Worm (Caenorhabditis elegans) whole organism, young adult: ENCODE measurements around the gene F54A3.2.

ENCODE experiments used
- F39B2.1 ChIP-seq: fragments of 200-800 bp; sonication (Bioruptor generic); IDR thresholded peaks from 2 replicates; pipeline ENCODE4 v1.3.6; 2022; ENCODE audit warnings: missing genetic modification reagents, missing genetic modification characterization, missing compliant biosample characterization
- Y53F4B.3 ChIP-seq: fragments of 200-800 bp; sonication (Bioruptor generic); IDR thresholded peaks from 2 replicates; pipeline ENCODE4 v1.3.6; 2022; ENCODE audit warnings: missing genetic modification reagents, missing genetic modification characterization, missing compliant biosample characterization
- ZK185.1 ChIP-seq: sonication (generic microtip); optimal IDR thresholded peaks from 2 replicates; lab custom pipeline; 2016; ENCODE audit warnings: mild to moderate bottlenecking, missing genetic modification characterization, missing compliant biosample characterization; ENCODE audit not compliant: poor library complexity, severe bottlenecking
- ama-1 ChIP-seq, 3 experiments: fragments of 150-350 bp in 1 of 3; sonication (generic microtip) in 2 of 3; optimal IDR thresholded peaks; 2 replicates each; lab custom pipeline; 2014 to 2018; ENCODE audit warnings: missing biosample characterization in 2 of 3, missing genetic modification characterization in 2 of 3, missing genetic modification reagents in 2 of 3
- attf-5 ChIP-seq: fragments of 200-800 bp; sonication (Bioruptor generic); optimal IDR thresholded peaks from 2 replicates; lab custom pipeline; 2018; ENCODE audit warnings: mild to moderate bottlenecking, missing genetic modification characterization, missing compliant biosample characterization
- attf-6 ChIP-seq: fragments of 200-800 bp; sonication (Bioruptor generic); IDR thresholded peaks from 2 replicates; pipeline ENCODE4 v1.3.6; 2022; ENCODE audit warnings: missing genetic modification reagents, missing genetic modification characterization, missing compliant biosample characterization
- cebp-1 ChIP-seq, 2 experiments: fragments of 200-800 bp in 1 of 2; sonication (Bioruptor generic) in 1 of 2; sonication (generic microtip) in 1 of 2; IDR thresholded peaks in 1 of 2; optimal IDR thresholded peaks in 1 of 2; 2 replicates each; pipeline versions ENCODE4 v1.3.6 to Lab custom; 2017 to 2022; ENCODE audit warnings: missing compliant biosample characterization in 2 of 2, missing genetic modification characterization in 2 of 2, mild to moderate bottlenecking in 1 of 2, missing genetic modification reagents in 1 of 2, moderate library complexity in 1 of 2
- ceh-27 ChIP-seq: fragments of 200-800 bp; sonication (Bioruptor generic); optimal IDR thresholded peaks from 2 replicates; lab custom pipeline; 2018; ENCODE audit warnings: mild to moderate bottlenecking, missing genetic modification characterization, moderate library complexity, missing compliant biosample characterization
- ceh-79 ChIP-seq: sonication (generic microtip); optimal IDR thresholded peaks from 2 replicates; lab custom pipeline; 2017; ENCODE audit warnings: mild to moderate bottlenecking, missing genetic modification characterization, missing compliant biosample characterization
- dpl-1 ChIP-seq: fragments of 150-350 bp; optimal IDR thresholded peaks from 2 replicates; lab custom pipeline; 2014; ENCODE audit warnings: missing biosample characterization, missing genetic modification reagents, missing genetic modification characterization
- egl-44 ChIP-seq: fragments of 200-800 bp; sonication (Bioruptor generic); IDR thresholded peaks from 2 replicates; pipeline ENCODE4 v1.3.6; 2022; ENCODE audit warnings: missing genetic modification reagents, missing genetic modification characterization, missing compliant biosample characterization
- egrh-3 ChIP-seq: fragments of 200-800 bp; sonication (Bioruptor generic); IDR thresholded peaks from 2 replicates; pipeline ENCODE4 v1.3.6; 2022; ENCODE audit warnings: missing genetic modification reagents, missing genetic modification characterization, missing compliant biosample characterization
- hmg-1.2 ChIP-seq: fragments of 200-800 bp; sonication (Bioruptor generic); IDR thresholded peaks from 2 replicates; pipeline ENCODE4 v1.3.6; 2022; ENCODE audit warnings: missing genetic modification reagents, missing genetic modification characterization, missing compliant biosample characterization
- let-526 ChIP-seq: fragments of 200-800 bp; sonication (Bioruptor generic); IDR thresholded peaks from 2 replicates; pipeline ENCODE4 v1.3.6; 2022; ENCODE audit warnings: missing genetic modification reagents, missing genetic modification characterization, missing compliant biosample characterization
- madf-3 ChIP-seq: fragments of 200-800 bp; sonication (Bioruptor generic); IDR thresholded peaks from 2 replicates; pipeline ENCODE4 v1.3.6; 2022; ENCODE audit warnings: missing genetic modification reagents, missing genetic modification characterization, missing compliant biosample characterization
- madf-8 ChIP-seq: fragments of 200-800 bp; sonication (Bioruptor generic); conservative IDR thresholded peaks from 2 replicates; pipeline ENCODE4 v1.3.6; 2022; ENCODE audit warnings: missing genetic modification reagents, missing genetic modification characterization, missing compliant biosample characterization
- mcd-1 ChIP-seq: fragments of 200-800 bp; sonication (Bioruptor generic); IDR thresholded peaks from 2 replicates; pipeline ENCODE4 v1.3.6; 2022; ENCODE audit warnings: missing genetic modification reagents, missing genetic modification characterization, missing compliant biosample characterization
- rpc-1 ChIP-seq, 2 experiments: fragments of 150-350 bp in 1 of 2; sonication (generic microtip) in 1 of 2; optimal IDR thresholded peaks; 2 replicates each; lab custom pipeline; 2014 to 2018; ENCODE audit warnings: missing biosample characterization in 1 of 2, missing genetic modification characterization in 1 of 2, missing genetic modification reagents in 1 of 2, missing genotype in 1 of 2
- sdz-38 ChIP-seq: sonication (generic microtip); optimal IDR thresholded peaks from 2 replicates; lab custom pipeline; 2016; ENCODE audit warnings: missing genotype, missing genetic modification characterization, missing compliant biosample characterization
- snpc-4 ChIP-seq, 5 experiments: fragments of 150-350 bp in 1 of 5; sonication (generic microtip) in 4 of 5; optimal IDR thresholded peaks; 2 replicates each; lab custom pipeline; 2014 to 2018; ENCODE audit warnings: missing genetic modification characterization in 5 of 5, missing biosample characterization in 3 of 5, antibody characterized with exemption in 2 of 5, mild to moderate bottlenecking in 2 of 5, missing compliant biosample characterization in 2 of 5, missing genotype in 2 of 5, moderate library complexity in 2 of 5, missing genetic modification reagents in 1 of 5
- tbp1 ChIP-seq: fragments of 200-800 bp; sonication (Bioruptor generic); optimal IDR thresholded peaks from 2 replicates; lab custom pipeline; 2018; ENCODE audit warnings: mild to moderate bottlenecking, missing genetic modification characterization, missing compliant biosample characterization
- xnd-1 ChIP-seq: sonication (generic microtip); optimal IDR thresholded peaks from 2 replicates; lab custom pipeline; 2016; ENCODE audit warnings: missing genotype, missing genetic modification reagents, missing genetic modification characterization, missing compliant biosample characterization
- zfh-2 ChIP-seq: fragments of 200-800 bp; sonication (Bioruptor generic); conservative IDR thresholded peaks from 2 replicates; pipeline ENCODE4 v1.3.6; 2022; ENCODE audit warnings: missing genetic modification reagents, missing genetic modification characterization, missing compliant biosample characterization
- ztf-6 ChIP-seq: fragments of 200-800 bp; sonication (Bioruptor generic); IDR thresholded peaks from 2 replicates; pipeline ENCODE4 v1.3.6; 2022; ENCODE audit warnings: missing genetic modification reagents, missing genetic modification characterization, missing compliant biosample characterization

The F54A3.2 gene

ce11 chrII:2207812-2208211 lies 35.6 kb upstream of the F54A3.2 start, which contains the start of gene Y59C2A.1:
Y59C2A.1 (plus strand) TSS chrII:2208112.
- no peak for TF ChIP-seq tbp1 (GFP tag; lab: Kevin White, UChicago)
- TF ChIP-seq rpc-1 (optimal IDR thresholded peaks at IDR 0.05; lab: Kevin White, UChicago): no peak
- TF ChIP-seq rpc-1 (tag; optimal IDR thresholded peaks at IDR 0.05; lab: Kevin White, UChicago): peak; percentile 23
- no peak for TF ChIP-seq madf-8 (GFP tag; lab: Robert Waterston, UW)

DNA sequence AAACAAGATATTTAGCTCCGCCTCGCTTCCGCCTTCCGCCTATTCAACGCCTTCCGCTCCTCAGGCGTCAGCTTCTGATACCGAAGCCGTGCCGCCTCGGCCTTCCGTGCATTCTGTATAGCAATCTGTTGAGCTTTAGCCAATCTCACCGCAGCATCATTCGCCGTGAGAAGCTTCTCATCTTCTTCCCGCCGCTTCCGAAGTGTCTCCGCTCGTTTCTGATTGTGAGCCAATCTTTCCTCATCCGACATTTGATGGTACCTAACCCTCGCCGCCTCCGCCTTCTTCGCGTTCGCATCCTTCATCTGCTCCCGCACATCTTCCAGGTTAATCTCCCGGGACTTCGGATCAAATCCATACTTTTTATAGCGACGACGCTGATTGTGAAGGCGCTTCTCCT lies 27.9 kb upstream of the F54A3.2 start:
- TF ChIP-seq egrh-3 (GFP tag; lab: Robert Waterston, UW) (no peak), zfh-2 (GFP tag; lab: Robert Waterston, UW) (peak; percentile 71)

DNA sequence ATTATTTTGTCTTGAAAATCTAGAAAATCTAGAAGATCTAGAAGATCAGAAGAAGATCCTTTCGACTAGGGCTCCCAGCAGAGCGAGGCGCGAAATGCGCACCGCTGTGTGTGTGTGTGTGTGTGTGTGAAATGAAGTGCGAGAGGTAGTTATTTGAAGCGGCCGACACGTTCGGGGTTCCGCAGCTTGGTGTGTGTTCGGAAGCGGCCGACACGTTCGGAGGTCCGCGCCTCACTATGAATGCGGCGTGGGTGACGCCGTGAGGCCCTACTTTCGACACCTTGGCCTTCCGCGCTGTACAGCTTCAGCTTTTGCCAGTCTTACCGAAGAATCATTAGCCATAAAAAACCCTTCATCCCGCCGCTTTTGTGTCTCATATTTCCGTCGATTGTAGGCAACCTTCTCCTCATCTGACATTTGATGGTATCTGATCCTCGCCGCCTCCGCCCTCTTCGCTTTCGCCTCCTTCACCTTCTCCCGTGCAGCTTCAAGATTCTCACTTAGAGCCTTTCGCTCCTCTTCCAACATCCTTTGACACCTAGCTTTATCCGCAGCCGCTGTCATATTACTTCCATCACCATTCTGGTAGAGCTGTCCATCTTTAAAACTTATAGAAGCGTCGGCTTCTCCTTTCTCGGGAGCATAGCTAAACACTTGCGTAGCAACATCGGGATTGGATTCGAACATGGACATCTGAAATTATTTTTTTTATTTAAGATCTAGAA lies 26.3 kb upstream of the F54A3.2 start:
- no peak for TF ChIP-seq egl-44 (GFP tag; lab: Robert Waterston, UW)
- TF ChIP-seq snpc-4 (GFP tag; optimal IDR thresholded peaks at IDR 0.05; lab: Kevin White, UChicago): no peak
- TF ChIP-seq snpc-4 (tag; optimal IDR thresholded peaks at IDR 0.05; lab: Kevin White, UChicago): peak in 1 of 4 experiments; percentile 53
- peak; percentile 25; the same call in 1 of the 2 replicates for TF ChIP-seq mcd-1 (GFP tag; lab: Robert Waterston, UW)
- TF ChIP-seq zfh-2 (GFP tag; lab: Robert Waterston, UW): 0 out of 2 replicates have a peak, but pooled peaks have one; percentile 17
- peak; percentile 32; the same call in 1 of the 2 replicates for TF ChIP-seq hmg-1.2 (GFP tag; lab: Robert Waterston, UW)

DNA sequence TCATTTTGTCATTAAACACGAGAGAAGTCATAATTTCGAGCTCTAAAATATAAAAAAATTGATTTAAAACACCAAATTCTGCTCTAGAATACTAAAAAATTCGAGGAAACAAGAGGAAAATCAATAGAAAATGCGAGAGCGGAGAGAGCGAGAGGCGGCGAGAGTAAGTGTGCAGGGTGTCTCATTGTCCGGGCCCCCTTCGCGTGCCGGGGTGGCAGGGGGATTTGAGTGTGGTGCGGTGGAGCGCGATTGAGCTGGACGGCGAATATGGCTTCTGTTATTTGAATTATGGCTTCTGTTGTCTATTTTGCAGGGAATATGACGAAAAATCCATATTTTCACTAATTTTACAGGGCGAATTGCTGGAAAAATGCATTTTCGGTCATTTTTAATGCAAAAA lies 23.6 kb upstream of the F54A3.2 start, which contains the start of gene Y59C2A.3:
Gene Y59C2A.3 (minus strand): TSS at position 42 of the 400 bp plus-strand sequence.
- no peak for TF ChIP-seq let-526 (GFP tag; lab: Robert Waterston, UW)
- no peak for TF ChIP-seq xnd-1
- TF ChIP-seq F39B2.1 (GFP tag; lab: Robert Waterston, UW): no peak
- TF ChIP-seq attf-5 (GFP tag; lab: Kevin White, UChicago): peak; percentile 61
- TF ChIP-seq zfh-2 (GFP tag; lab: Robert Waterston, UW): peak; percentile 89
- peak; percentile 29; the same call in 1 of the 2 replicates for TF ChIP-seq hmg-1.2 (GFP tag; lab: Robert Waterston, UW)
- no peak for TF ChIP-seq cebp-1 (GFP tag; IDR thresholded peaks at IDR 0.05; lab: Robert Waterston, UW)
- peak; percentile 19 for TF ChIP-seq cebp-1 (tag; optimal IDR thresholded peaks at IDR 0.05; lab: Kevin White, UChicago)
- TF ChIP-seq dpl-1 (GFP tag; lab: Kevin White, UChicago): peak; percentile 6
- peak; percentile 76 for TF ChIP-seq mcd-1 (GFP tag; lab: Robert Waterston, UW)
- peak; percentile 75 for TF ChIP-seq ceh-27
- peak; percentile 51; the same call in 1 of the 2 replicates for TF ChIP-seq egrh-3 (GFP tag; lab: Robert Waterston, UW)
- TF ChIP-seq sdz-38 (tag; lab: Kevin White, UChicago): no peak
- no peak for TF ChIP-seq attf-6 (GFP tag; lab: Robert Waterston, UW)
- TF ChIP-seq ama-1 (optimal IDR thresholded peaks at IDR 0.05; lab: Kevin White, UChicago): no peak
- TF ChIP-seq ama-1 (GFP tag; optimal IDR thresholded peaks at IDR 0.05; lab: Kevin White, UChicago): no peak
- TF ChIP-seq ceh-79: no peak

ce11 chrII:2221196-2221896 lies 22.1 kb upstream of the F54A3.2 start:
- TF ChIP-seq Y53F4B.3 (GFP tag; lab: Robert Waterston, UW) (no peak), egrh-3 (GFP tag; lab: Robert Waterston, UW) (peak; percentile 64; the same call in 1 of the 2 replicates), ztf-6 (GFP tag; lab: Robert Waterston, UW) (no peak), madf-3 (0 out of 2 replicates have a peak, but pooled peaks have one; percentile 4), zfh-2 (GFP tag; lab: Robert Waterston, UW) (peak; percentile 43; the same call in 1 of the 2 replicates), ZK185.1 (tag; lab: Kevin White, UChicago) (no peak)
